Fruit fly (Drosophila melanogaster) whole organism, embryonic: ENCODE measurements around the gene lgs.

Experiments used
- BEAF-32 ChIP-seq: fragments of 200-800 bp; sonication (Bioruptor generic); optimal IDR thresholded peaks from 3 replicates; lab custom pipeline; 2017; ENCODE audit warnings: missing biosample characterization, missing genetic modification characterization, mild to moderate bottlenecking, moderate library complexity, missing genetic modification reagents
- Bdp1 ChIP-seq: fragments of 200-800 bp; sonication (Bioruptor generic); optimal IDR thresholded peaks from 3 replicates; lab custom pipeline; 2016; ENCODE audit warnings: missing biosample characterization, missing genetic modification characterization
- BtbVII ChIP-seq: fragments of 200-800 bp; sonication (Bioruptor generic); optimal IDR thresholded peaks from 3 replicates; lab custom pipeline; 2017; ENCODE audit warnings: missing biosample characterization, mild to moderate bottlenecking, missing genetic modification characterization
- CG10274 ChIP-seq: fragments of 200-800 bp; sonication (Bioruptor generic); optimal IDR thresholded peaks from 3 replicates; lab custom pipeline; 2017; ENCODE audit warnings: missing biosample characterization, mild to moderate bottlenecking, missing genetic modification characterization
- CG12769 ChIP-seq: fragments of 200-800 bp; sonication (Bioruptor generic); optimal IDR thresholded peaks from 2 replicates; lab custom pipeline; 2019; ENCODE audit warnings: missing biosample characterization, mild to moderate bottlenecking, missing genetic modification characterization, moderate library complexity
- CG14441 ChIP-seq: fragments of 200-800 bp; sonication (Bioruptor generic); IDR thresholded peaks from 2 replicates; pipeline ENCODE4 v1.3.6; 2022; ENCODE audit warnings: missing biosample characterization, missing genetic modification characterization
- CG15601 ChIP-seq: fragments of 200-800 bp; sonication (Bioruptor generic); optimal IDR thresholded peaks from 3 replicates; lab custom pipeline; 2019; ENCODE audit warnings: missing biosample characterization, mild to moderate bottlenecking, missing genetic modification characterization, moderate library complexity
- CG1832 ChIP-seq: fragments of 200-800 bp; sonication (Bioruptor generic); optimal IDR thresholded peaks from 2 replicates; lab custom pipeline; 2017; ENCODE audit warnings: missing biosample characterization, mild to moderate bottlenecking, missing genetic modification characterization, inconsistent platforms
- CG18619 ChIP-seq: fragments of 200-800 bp; sonication (Bioruptor generic); optimal IDR thresholded peaks from 3 replicates; lab custom pipeline; 2017; ENCODE audit warnings: missing biosample characterization, mild to moderate bottlenecking, missing genetic modification characterization
- CG2202 ChIP-seq: fragments of 200-800 bp; sonication (Bioruptor generic); optimal IDR thresholded peaks from 2 replicates; lab custom pipeline; 2018; ENCODE audit warnings: missing biosample characterization, mild to moderate bottlenecking, missing genetic modification characterization
- CG32772 ChIP-seq: fragments of 200-800 bp; sonication (Bioruptor generic); IDR thresholded peaks from 2 replicates; pipeline ENCODE4 v1.3.6; 2022; ENCODE audit warnings: missing biosample characterization, missing genetic modification characterization
- CG33557 ChIP-seq: fragments of 200-800 bp; sonication (Bioruptor generic); optimal IDR thresholded peaks from 2 replicates; lab custom pipeline; 2019; ENCODE audit warnings: missing biosample characterization, mild to moderate bottlenecking, missing genetic modification characterization, moderate library complexity
- CG4404 ChIP-seq: fragments of 200-800 bp; sonication (Bioruptor generic); IDR thresholded peaks from 2 replicates; pipeline ENCODE4 v1.3.6; 2022; ENCODE audit warnings: missing biosample characterization, missing genetic modification characterization
- CG4854 ChIP-seq: fragments of 200-800 bp; sonication (Bioruptor generic); optimal IDR thresholded peaks from 2 replicates; lab custom pipeline; 2016; ENCODE audit warnings: missing biosample characterization, missing genetic modification characterization, inconsistent platforms
- CG5953 ChIP-seq: fragments of 200-800 bp; sonication (Bioruptor generic); IDR thresholded peaks from 2 replicates; pipeline ENCODE4 v1.3.6; 2022; ENCODE audit warnings: missing biosample characterization, missing genetic modification characterization
- CG6272 ChIP-seq: fragments of 200-800 bp; sonication (Bioruptor generic); IDR thresholded peaks from 2 replicates; pipeline ENCODE4 v1.3.6; 2022; ENCODE audit warnings: missing biosample characterization, missing genetic modification characterization
- CG7556 ChIP-seq: fragments of 200-800 bp; sonication (Bioruptor generic); optimal IDR thresholded peaks from 2 replicates; lab custom pipeline; 2017; ENCODE audit warnings: missing biosample characterization, mild to moderate bottlenecking, missing genetic modification characterization
- CG8089 ChIP-seq: fragments of 200-800 bp; sonication (Bioruptor generic); optimal IDR thresholded peaks from 3 replicates; lab custom pipeline; 2016; ENCODE audit warnings: missing biosample characterization, missing genetic modification characterization
- Camta ChIP-seq: fragments of 200-800 bp; sonication (Bioruptor generic); optimal IDR thresholded peaks from 2 replicates; lab custom pipeline; 2016; ENCODE audit warnings: missing biosample characterization, missing genetic modification characterization
- Dbx ChIP-seq: fragments of 200-800 bp; sonication (Bioruptor generic); IDR thresholded peaks from 3 replicates; pipeline ENCODE4 v1.3.6; 2022; ENCODE audit warnings: missing biosample characterization, missing genetic modification characterization
- Dip3 ChIP-seq: fragments of 200-800 bp; sonication (Bioruptor generic); optimal IDR thresholded peaks from 3 replicates; lab custom pipeline; 2016; ENCODE audit warnings: missing biosample characterization, missing genetic modification characterization
- Drgx ChIP-seq: fragments of 200-800 bp; sonication (Bioruptor generic); IDR thresholded peaks from 2 replicates; pipeline ENCODE4 v1.3.6; 2022; ENCODE audit warnings: missing biosample characterization, missing genetic modification characterization
- E2f1 ChIP-seq: fragments of 200-800 bp; sonication (Bioruptor generic); IDR thresholded peaks from 2 replicates; pipeline ENCODE4 v1.3.6; 2022; ENCODE audit warnings: missing biosample characterization, missing genetic modification characterization
- Ets65A ChIP-seq: fragments of 200-800 bp; sonication (Bioruptor generic); peaks from one replicate; lab custom pipeline; 2016; ENCODE audit warnings: missing biosample characterization, missing genetic modification characterization
- Fer2 ChIP-seq: fragments of 200-800 bp; sonication (Bioruptor generic); optimal IDR thresholded peaks from 2 replicates; lab custom pipeline; 2018; ENCODE audit warnings: missing biosample characterization, mild to moderate bottlenecking, missing genetic modification characterization, moderate library complexity
- HLH54F ChIP-seq: fragments of 200-800 bp; sonication (Bioruptor generic); optimal IDR thresholded peaks from 3 replicates; lab custom pipeline; 2016; ENCODE audit warnings: missing biosample characterization, missing genetic modification characterization
- Hr3 ChIP-seq: fragments of 200-800 bp; sonication (Bioruptor generic); optimal IDR thresholded peaks from 3 replicates; lab custom pipeline; 2016; ENCODE audit warnings: missing biosample characterization, missing genetic modification characterization
- Lim3 ChIP-seq: fragments of 200-800 bp; sonication (Bioruptor generic); IDR thresholded peaks from 2 replicates; pipeline ENCODE4 v1.3.6; 2022; ENCODE audit warnings: missing biosample characterization, missing genetic modification characterization
- MESR4 ChIP-seq: fragments of 200-800 bp; sonication (Bioruptor generic); optimal IDR thresholded peaks from 2 replicates; lab custom pipeline; 2018; ENCODE audit warnings: missing biosample characterization, mild to moderate bottlenecking, missing genetic modification characterization, moderate library complexity
- Max ChIP-seq: fragments of 200-800 bp; sonication (Bioruptor generic); optimal IDR thresholded peaks from 2 replicates; lab custom pipeline; 2016; ENCODE audit warnings: missing biosample characterization, mild to moderate bottlenecking, missing genetic modification characterization
- Mes4 ChIP-seq: fragments of 200-800 bp; sonication (Bioruptor generic); optimal IDR thresholded peaks from 2 replicates; lab custom pipeline; 2016; ENCODE audit warnings: missing biosample characterization, missing genetic modification characterization
- NK7.1 ChIP-seq: fragments of 200-800 bp; sonication (Bioruptor generic); optimal IDR thresholded peaks from 3 replicates; lab custom pipeline; 2016; ENCODE audit warnings: missing biosample characterization, missing genetic modification characterization
- Nf-YC ChIP-seq: fragments of 200-800 bp; optimal IDR thresholded peaks from 3 replicates; lab custom pipeline; 2019; ENCODE audit warnings: missing biosample characterization, mild to moderate bottlenecking, missing genetic modification characterization, moderate library complexity
- Oaz ChIP-seq: fragments of 200-800 bp; sonication (Bioruptor generic); IDR thresholded peaks from 2 replicates; pipeline ENCODE4 v1.3.6; 2022; ENCODE audit warnings: missing biosample characterization, missing genetic modification characterization
- Sin3A ChIP-seq: fragments of >200 bp; optimal IDR thresholded peaks from 2 replicates; lab custom pipeline; 2018
- al ChIP-seq: fragments of 200-800 bp; sonication (Bioruptor generic); IDR thresholded peaks from 2 replicates; pipeline ENCODE4 v1.3.6; 2022; ENCODE audit warnings: missing biosample characterization, missing genetic modification characterization
- ara ChIP-seq: fragments of 200-800 bp; sonication (Bioruptor generic); IDR thresholded peaks from 2 replicates; pipeline ENCODE4 v1.3.6; 2022; ENCODE audit warnings: missing biosample characterization, missing genetic modification characterization
- az2 ChIP-seq: fragments of 200-800 bp; sonication (Bioruptor generic); optimal IDR thresholded peaks from 3 replicates; lab custom pipeline; 2016; ENCODE audit warnings: missing biosample characterization, missing genetic modification characterization
- bowl ChIP-seq: fragments of 200-800 bp; sonication (Bioruptor generic); IDR thresholded peaks from 2 replicates; pipeline ENCODE4 v1.3.6; 2022; ENCODE audit warnings: missing biosample characterization, missing genetic modification characterization
- cad ChIP-seq: fragments of >200 bp; optimal IDR thresholded peaks from 2 replicates; lab custom pipeline; 2017; ENCODE audit warnings: missing biosample characterization, missing genetic modification characterization
- cg ChIP-seq: fragments of 200-800 bp; sonication (Bioruptor generic); optimal IDR thresholded peaks from 3 replicates; lab custom pipeline; 2019; ENCODE audit warnings: missing biosample characterization, mild to moderate bottlenecking, missing genetic modification characterization, moderate library complexity
- ci ChIP-seq: fragments of 200-800 bp; sonication (Bioruptor generic); IDR thresholded peaks from 3 replicates; pipeline ENCODE4 v1.3.6; 2022; ENCODE audit warnings: missing biosample characterization, missing genetic modification characterization
- crol ChIP-seq: fragments of 200-800 bp; sonication (Bioruptor generic); IDR thresholded peaks from 2 replicates; pipeline ENCODE4 v1.3.6; 2022; ENCODE audit warnings: missing biosample characterization, missing genetic modification characterization
- dm ChIP-seq: fragments of 200-800 bp; sonication (Bioruptor generic); optimal IDR thresholded peaks from 3 replicates; lab custom pipeline; 2016; ENCODE audit warnings: missing biosample characterization, missing genetic modification characterization
- fd102C ChIP-seq: fragments of 200-800 bp; sonication (Bioruptor generic); optimal IDR thresholded peaks from 2 replicates; lab custom pipeline; 2018; ENCODE audit warnings: missing biosample characterization, mild to moderate bottlenecking, missing genetic modification characterization, moderate library complexity
- fd96Cb ChIP-seq: fragments of 200-800 bp; sonication (Bioruptor generic); optimal IDR thresholded peaks from 2 replicates; lab custom pipeline; 2018; ENCODE audit warnings: missing biosample characterization, mild to moderate bottlenecking, missing genetic modification characterization, moderate library complexity
- inv ChIP-seq: fragments of 200-800 bp; sonication (Bioruptor generic); IDR thresholded peaks from 2 replicates; pipeline ENCODE4 v1.3.6; 2022; ENCODE audit warnings: missing biosample characterization, missing genetic modification characterization; ENCODE audit not compliant: partially characterized antibody
- mld ChIP-seq: fragments of 200-800 bp; sonication (Bioruptor generic); IDR thresholded peaks from 3 replicates; pipeline ENCODE4 v1.3.6; 2022; ENCODE audit warnings: missing biosample characterization, missing genetic modification characterization; ENCODE audit not compliant: partially characterized antibody
- pzg ChIP-seq: fragments of 200-800 bp; sonication (Bioruptor generic); optimal IDR thresholded peaks from 3 replicates; lab custom pipeline; 2018; ENCODE audit warnings: missing biosample characterization, mild to moderate bottlenecking, missing genetic modification characterization, moderate library complexity
- sens ChIP-seq: fragments of 200-800 bp; sonication (Bioruptor generic); peaks from one replicate; lab custom pipeline; 2016; ENCODE audit warnings: missing biosample characterization, missing genetic modification characterization
- so ChIP-seq: fragments of 200-800 bp; sonication (Bioruptor generic); IDR thresholded peaks from 3 replicates; pipeline ENCODE4 v1.3.6; 2022; ENCODE audit warnings: missing biosample characterization, missing genetic modification characterization
- tgo ChIP-seq: fragments of 200-800 bp; sonication (Bioruptor generic); IDR thresholded peaks from 3 replicates; pipeline ENCODE4 v1.3.6; 2022; ENCODE audit warnings: missing biosample characterization, missing genetic modification characterization
- zfh2 ChIP-seq: fragments of 200-800 bp; sonication (Bioruptor generic); optimal IDR thresholded peaks from 2 replicates; lab custom pipeline; 2016; ENCODE audit warnings: missing biosample characterization, missing genetic modification characterization

Gene lgs

DNA sequence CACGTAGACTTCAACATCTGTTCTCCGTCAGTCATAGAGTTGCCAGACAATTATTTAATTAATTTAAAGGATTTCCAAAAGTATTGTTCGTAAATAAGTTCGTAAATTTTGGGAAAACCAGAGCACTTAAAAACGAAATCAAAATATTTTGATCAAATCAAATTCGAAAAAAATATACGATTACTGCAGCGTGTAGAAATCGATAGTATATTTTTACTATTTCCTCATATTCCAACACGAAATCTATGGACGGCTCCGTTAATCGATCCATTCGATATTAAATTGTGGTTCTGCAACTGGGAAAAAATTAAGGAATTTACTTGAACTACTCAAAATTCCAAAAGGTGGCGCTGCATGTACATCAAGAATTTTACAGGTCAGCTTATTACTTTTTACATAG, 42.7 kb upstream of the lgs start (continued):
- TF ChIP-seq CG4854 (peak; percentile 39), CG12769 (peak; percentile 54), pzg (GFP tag; lab: Kevin White, UChicago) (peak; percentile 89), MESR4 (GFP tag; lab: Kevin White, UChicago) (peak; percentile 6), dm (GFP tag; lab: Kevin White, UChicago) (peak; percentile 51), Drgx (GFP tag; lab: Robert Waterston, UW) (no peak), CG7556 (peak; percentile 27), Fer2 (tag; lab: Kevin White, UChicago) (no peak), Oaz (GFP tag; lab: Robert Waterston, UW) (no peak), CG2202 (tag; lab: Kevin White, UChicago) (no peak), Dbx (GFP tag; lab: Robert Waterston, UW) (no peak; the same call in 2 of the 3 replicates), sens (GFP tag; lab: Kevin White, UChicago) (peak; percentile 87), CG18619 (GFP tag; lab: Kevin White, UChicago) (no peak), tgo (0 out of 3 replicates have a peak, but pooled peaks have one; percentile 33), CG14441 (no peak), ara (GFP tag; lab: Robert Waterston, UW) (no peak), Mes4 (no peak), inv (GFP tag; lab: Robert Waterston, UW) (peak; percentile 92), Sin3A (lab: Kevin White, UChicago) (no peak), BtbVII (GFP tag; lab: Kevin White, UChicago) (no peak), Max (GFP tag; lab: Kevin White, UChicago) (peak; percentile 30), so (no peak), crol (GFP tag; lab: Robert Waterston, UW) (no peak), al (GFP tag; lab: Robert Waterston, UW) (peak; percentile 22; the same call in 1 of the 2 replicates), CG4404 (GFP tag; lab: Robert Waterston, UW) (no peak), cad (GFP tag; lab: Kevin White, UChicago) (no peak), zfh2 (GFP tag; lab: Kevin White, UChicago) (peak; percentile 59), CG6272 (no peak), CG5953 (GFP tag; lab: Robert Waterston, UW) (no peak), Nf-YC (tag; lab: Kevin White, UChicago) (peak; percentile 52), CG1832 (no peak), cg (GFP tag; lab: Kevin White, UChicago) (no peak), bowl (GFP tag; lab: Robert Waterston, UW) (no peak), mld (GFP tag; lab: Robert Waterston, UW) (no peak; the same call in 1 of the 3 replicates), az2 (peak; percentile 48), NK7.1 (no peak), CG15601 (tag; lab: Kevin White, UChicago) (peak; percentile 55), Dip3 (GFP tag; lab: Kevin White, UChicago) (peak; percentile 25), CG10274 (GFP tag; lab: Kevin White, UChicago) (no peak), Bdp1 (GFP tag; lab: Kevin White, UChicago) (no peak), BEAF-32 (peak; percentile 93), CG33557 (GFP tag; lab: Kevin White, UChicago) (no peak), E2f1 (GFP tag; lab: Robert Waterston, UW) (no peak), Camta (peak; percentile 5), ci (GFP tag; lab: Robert Waterston, UW) (peak; percentile 56; the same call in 2 of the 3 replicates), Lim3 (GFP tag; lab: Robert Waterston, UW) (no peak), fd96Cb (tag; lab: Kevin White, UChicago) (no peak), CG8089 (GFP tag; lab: Kevin White, UChicago) (peak; percentile 29), HLH54F (GFP tag; lab: Kevin White, UChicago) (peak; percentile 34), Hr3 (GFP tag; lab: Kevin White, UChicago) (peak; percentile 39), Ets65A (peak; percentile 97), fd102C (no peak), CG32772 (GFP tag; lab: Robert Waterston, UW) (no peak)
